Fruit fly (Drosophila melanogaster): ENCODE data around the gene Ulp1.

The Ulp1 gene

DNA sequence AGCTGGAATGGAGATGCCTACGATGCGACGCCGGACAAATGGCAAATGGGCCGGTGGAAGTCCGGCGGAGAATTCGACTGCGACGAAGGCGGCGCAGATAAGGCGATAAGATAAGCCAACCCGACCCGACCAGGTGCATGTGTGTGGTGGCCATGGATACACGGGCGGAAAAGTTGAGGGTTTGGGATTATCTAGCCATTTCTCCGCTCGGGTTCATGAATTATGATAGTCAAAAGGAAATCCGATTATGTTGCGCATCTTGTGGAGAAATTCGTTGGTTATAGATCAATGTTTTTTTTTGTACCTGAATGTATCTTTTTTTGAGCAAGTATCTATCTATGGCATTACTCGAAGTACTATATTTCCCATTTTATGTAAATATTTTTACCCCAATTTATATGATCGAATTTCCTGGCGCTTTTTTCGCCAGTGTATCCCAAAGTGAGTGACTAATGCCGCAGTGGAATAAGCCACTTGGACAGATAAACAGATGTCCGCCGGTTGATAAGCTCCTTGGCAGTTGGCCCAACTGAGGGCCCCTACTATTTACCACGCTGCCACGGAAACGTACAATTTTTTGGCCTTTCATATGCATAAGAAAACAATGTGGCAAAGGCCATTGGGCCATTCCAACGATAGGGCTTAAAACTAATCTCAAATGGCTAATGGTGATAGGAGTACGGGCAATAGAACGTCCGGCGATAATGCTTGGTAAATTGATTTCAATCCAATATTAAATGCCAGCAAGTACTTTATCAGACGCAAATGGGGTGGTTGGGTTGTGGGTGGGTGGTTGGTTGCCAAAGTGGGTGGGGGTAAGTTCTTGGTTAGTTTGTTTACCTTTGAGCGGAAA, 39.4 kb upstream of the Ulp1 start, which contains the start of gene CG7992 (continued):
- TF ChIP-seq Spps (tag; optimal IDR thresholded peaks at IDR 0.05) = no peak
- no peak for TF ChIP-seq dimm (GFP tag; IDR thresholded peaks at IDR 0.05)
- TF ChIP-seq ato (GFP tag; IDR thresholded peaks at IDR 0.05; ENCODE audit: partially characterized antibody) = no peak
- TF ChIP-seq CG5180 (GFP tag; optimal IDR thresholded peaks at IDR 0.05) = peak; percentile 51
- no peak for TF ChIP-seq fd102C (GFP tag; optimal IDR thresholded peaks at IDR 0.05)
- TF ChIP-seq Dad (GFP tag; optimal IDR thresholded peaks at IDR 0.05) = peak; percentile 0
- TF ChIP-seq CG18764 (GFP tag; optimal IDR thresholded peaks at IDR 0.05) = no peak
- TF ChIP-seq cad (GFP tag; optimal IDR thresholded peaks at IDR 0.05) = no peak
- no peak for TF ChIP-seq sqz (GFP tag; optimal IDR thresholded peaks at IDR 0.05)
- no peak for TF ChIP-seq tna (GFP tag; IDR thresholded peaks at IDR 0.05; ENCODE audit: partially characterized antibody)
- peak; percentile 50; the same call in 1 of the 2 replicates for TF ChIP-seq Rx (GFP tag; IDR thresholded peaks at IDR 0.05)
- TF ChIP-seq Adf1 (GFP tag; IDR thresholded peaks at IDR 0.05) = peak; percentile 28; the same call in 1 of the 2 replicates
- no peak for TF ChIP-seq Atf3 (GFP tag; optimal IDR thresholded peaks at IDR 0.05)
- peak; percentile 1 for TF ChIP-seq CG12236 (GFP tag; optimal IDR thresholded peaks at IDR 0.05)
- no peak for TF ChIP-seq Doc2 (GFP tag; IDR thresholded peaks at IDR 0.05)
- TF ChIP-seq CG8765 (GFP tag; IDR thresholded peaks at IDR 0.05) = no peak
- TF ChIP-seq crol (GFP tag; IDR thresholded peaks at IDR 0.05) = no peak
- peak; percentile 2 for TF ChIP-seq CG17829 (tag; optimal IDR thresholded peaks at IDR 0.05)
- TF ChIP-seq CG2889 (GFP tag; IDR thresholded peaks at IDR 0.05) = no peak
- TF ChIP-seq Myb (GFP tag; optimal IDR thresholded peaks at IDR 0.05) = peak; percentile 52
- 0 out of 2 replicates have a peak, but pooled peaks have one; percentile 18 for TF ChIP-seq peb (GFP tag; IDR thresholded peaks at IDR 0.05)
- no peak for TF ChIP-seq CG42726 (GFP tag; IDR thresholded peaks at IDR 0.05; ENCODE audit: partially characterized antibody)
- TF ChIP-seq CG16779 (GFP tag; IDR thresholded peaks at IDR 0.05) = no peak
- no peak for TF ChIP-seq trh (GFP tag; optimal IDR thresholded peaks at IDR 0.05)
- peak; percentile 74 for TF ChIP-seq pho (GFP tag; optimal IDR thresholded peaks at IDR 0.05)
- TF ChIP-seq CG14860 (GFP tag; IDR thresholded peaks at IDR 0.05; ENCODE audit: partially characterized antibody) = no peak
- TF ChIP-seq sob (GFP tag; IDR thresholded peaks at IDR 0.05) = peak; percentile 19; the same call in 1 of the 2 replicates
- no peak for TF ChIP-seq rib (GFP tag; IDR thresholded peaks at IDR 0.05)
- TF ChIP-seq CG7372 (GFP tag; IDR thresholded peaks at IDR 0.05) = no peak
- TF ChIP-seq schlank (tag; optimal IDR thresholded peaks at IDR 0.05) = peak; percentile 5
- no peak for TF ChIP-seq br (optimal IDR thresholded peaks at IDR 0.05)
- no peak for TF ChIP-seq ab (GFP tag; optimal IDR thresholded peaks at IDR 0.05)
- TF ChIP-seq C15 (GFP tag; IDR thresholded peaks at IDR 0.05) = no peak
- no peak for TF ChIP-seq MTF-1 (GFP tag; optimal IDR thresholded peaks at IDR 0.05; ENCODE audit: borderline replicate concordance)
- peak; percentile 35 for TF ChIP-seq ATbp (GFP tag; optimal IDR thresholded peaks at IDR 0.05)
- peak; percentile 10 for TF ChIP-seq Usf (GFP tag; optimal IDR thresholded peaks at IDR 0.05)
- TF ChIP-seq H2.0 (GFP tag; IDR thresholded peaks at IDR 0.05) = no peak
- peak; percentile 43 for TF ChIP-seq tin (GFP tag; optimal IDR thresholded peaks at IDR 0.05)
- TF ChIP-seq luna (GFP tag; optimal IDR thresholded peaks at IDR 0.05) = no peak
- TF ChIP-seq CG7963 (GFP tag; IDR thresholded peaks at IDR 0.05; ENCODE audit: partially characterized antibody) = no peak
- no peak for TF ChIP-seq gfzf (GFP tag; optimal IDR thresholded peaks at IDR 0.05)
- TF ChIP-seq Kr (GFP tag; optimal IDR thresholded peaks at IDR 0.05) = no peak
- no peak for TF ChIP-seq CG17912 (GFP tag; optimal IDR thresholded peaks at IDR 0.05)
- peak; percentile 47 for TF ChIP-seq CG6854 (GFP tag; optimal IDR thresholded peaks at IDR 0.05)
- TF ChIP-seq ftz-f1 (GFP tag; optimal IDR thresholded peaks at IDR 0.05) = peak; percentile 6
- no peak for TF ChIP-seq bbx (GFP tag; IDR thresholded peaks at IDR 0.05; ENCODE audit: partially characterized antibody)
- peak; percentile 45 for TF ChIP-seq CG18262 (tag; optimal IDR thresholded peaks at IDR 0.05)
- no peak for TF ChIP-seq CG4282 (GFP tag; optimal IDR thresholded peaks at IDR 0.05)
- peak; percentile 40 for TF ChIP-seq CG9817 (tag; optimal IDR thresholded peaks at IDR 0.05)
- peak; percentile 86 for TF ChIP-seq CG2120 (GFP tag; optimal IDR thresholded peaks at IDR 0.05)

Data from whole organism, embryonic.